Fruit fly (Drosophila melanogaster) Kc167 (cell line): Measurements from ENCODE around the gene CG17029.

Experiments
- Myc ChIP-seq: fragments of >200 bp; optimal IDR thresholded peaks from 2 replicates; lab custom pipeline; 2017; ENCODE audit warnings: missing external identifiers
- Sin3A ChIP-seq: fragments of >200 bp; optimal IDR thresholded peaks from 2 replicates; lab custom pipeline; 2018; ENCODE audit warnings: missing external identifiers
- h ChIP-seq: fragments of >200 bp; optimal IDR thresholded peaks from 3 replicates; lab custom pipeline; 2018; ENCODE audit warnings: missing external identifiers
- insv ChIP-seq: fragments of >200 bp; optimal IDR thresholded peaks from 3 replicates; lab custom pipeline; 2018; ENCODE audit warnings: missing external identifiers
- psq ChIP-seq: fragments of >200 bp; optimal IDR thresholded peaks from 2 replicates; lab custom pipeline; 2017; ENCODE audit warnings: missing external identifiers
- ttk ChIP-seq: sonication (Bioruptor generic); optimal IDR thresholded peaks from 2 replicates; lab custom pipeline; 2017; ENCODE audit warnings: missing external identifiers

The CG17029 gene

dm6 chr3L:16015765-16016760 lies 39.4 kb downstream of the CG17029 start:
- TF ChIP-seq h (lab: Kevin White, UChicago): no peak
- TF ChIP-seq ttk (lab: Kevin White, UChicago): no peak
- no peak for TF ChIP-seq insv (lab: Kevin White, UChicago)
- TF ChIP-seq Sin3A: no peak
- no peak for TF ChIP-seq psq (lab: Kevin White, UChicago)
- no peak for TF ChIP-seq Myc (lab: Kevin White, UChicago)

- TF ChIP-seq insv (lab: Kevin White, UChicago) (no peak), Myc (lab: Kevin White, UChicago) (no peak), psq (lab: Kevin White, UChicago) (no peak), ttk (lab: Kevin White, UChicago) (no peak), h (lab: Kevin White, UChicago) (no peak), Sin3A (no peak)
Measured at dm6 chr3L:16016911-16017310, 40.2 kb downstream of the CG17029 start.

dm6 chr3L:16017528-16018250 lies 41.0 kb downstream of the CG17029 start:
- TF ChIP-seq insv (lab: Kevin White, UChicago) (no peak), h (lab: Kevin White, UChicago) (no peak), Sin3A (no peak), psq (lab: Kevin White, UChicago) (no peak), ttk (lab: Kevin White, UChicago) (no peak), Myc (lab: Kevin White, UChicago) (no peak)

dm6 chr3L:16018251-16018583 lies 41.5 kb downstream of the CG17029 start:
- no peak for TF ChIP-seq Myc (lab: Kevin White, UChicago)
- TF ChIP-seq insv (lab: Kevin White, UChicago): no peak
- no peak for TF ChIP-seq h (lab: Kevin White, UChicago)
- no peak for TF ChIP-seq ttk (lab: Kevin White, UChicago)
- TF ChIP-seq psq (lab: Kevin White, UChicago): no peak
- TF ChIP-seq Sin3A: no peak

- TF ChIP-seq h (lab: Kevin White, UChicago) (no peak), psq (lab: Kevin White, UChicago) (no peak), Sin3A (no peak), insv (lab: Kevin White, UChicago) (no peak), Myc (lab: Kevin White, UChicago) (no peak), ttk (lab: Kevin White, UChicago) (no peak)
Measured at dm6 chr3L:16018721-16019120, 42.1 kb downstream of the CG17029 start.

- TF ChIP-seq insv (lab: Kevin White, UChicago) (no peak), psq (lab: Kevin White, UChicago) (no peak), h (lab: Kevin White, UChicago) (no peak), Sin3A (no peak), ttk (lab: Kevin White, UChicago) (no peak), Myc (lab: Kevin White, UChicago) (no peak)
Measured at dm6 chr3L:16019144-16020006, 42.7 kb downstream of the CG17029 start.

- no peak for TF ChIP-seq insv (lab: Kevin White, UChicago)
- TF ChIP-seq h (lab: Kevin White, UChicago): no peak
- no peak for TF ChIP-seq Myc (lab: Kevin White, UChicago)
- no peak for TF ChIP-seq ttk (lab: Kevin White, UChicago)
- TF ChIP-seq Sin3A: no peak
- TF ChIP-seq psq (lab: Kevin White, UChicago): no peak
Measured at dm6 chr3L:16021064-16021683, 44.5 kb downstream of the CG17029 start.

dm6 chr3L:16023020-16023648 lies 46.5 kb downstream of the CG17029 start, which contains the start of gene Notum:
Gene Notum, plus strand, starts transcription at chr3L:16023480.
- no peak for TF ChIP-seq Myc (lab: Kevin White, UChicago)
- TF ChIP-seq psq (lab: Kevin White, UChicago): no peak
- TF ChIP-seq Sin3A: no peak
- TF ChIP-seq insv (lab: Kevin White, UChicago): no peak
- no peak for TF ChIP-seq ttk (lab: Kevin White, UChicago)
- TF ChIP-seq h (lab: Kevin White, UChicago): no peak

- TF ChIP-seq ttk (lab: Kevin White, UChicago): no peak
- no peak for TF ChIP-seq Sin3A
- no peak for TF ChIP-seq Myc (lab: Kevin White, UChicago)
- TF ChIP-seq insv (lab: Kevin White, UChicago): no peak
- TF ChIP-seq h (lab: Kevin White, UChicago): no peak
Measured at dm6 chr3L:16024276-16025019, 47.8 kb downstream of the CG17029 start.
